Worm (Caenorhabditis elegans) whole organism, mixed stage, embryonic: ENCODE measurements around the gene C08E8.3.

Experiments
- mab-5 ChIP-seq: fragments of 150-350 bp; optimal IDR thresholded peaks from 2 replicates; lab custom pipeline; 2014; ENCODE audit warnings: missing biosample characterization, missing genetic modification characterization
- nhr-28 ChIP-seq: fragments of 150-350 bp; optimal IDR thresholded peaks from 2 replicates; lab custom pipeline; 2014; ENCODE audit warnings: missing biosample characterization, missing genetic modification characterization
- nhr-76 ChIP-seq: sonication (generic microtip); optimal IDR thresholded peaks from 2 replicates; lab custom pipeline; 2017; ENCODE audit warnings: missing biosample characterization, missing genetic modification characterization
- ztf-11 ChIP-seq: fragments of 150-350 bp; optimal IDR thresholded peaks from 2 replicates; lab custom pipeline; 2014; ENCODE audit warnings: missing biosample characterization, missing genetic modification characterization

- TF ChIP-seq nhr-28 (tag; lab: Kevin White, UChicago), result no peak
- TF ChIP-seq ztf-11 (tag; lab: Kevin White, UChicago), result no peak
- TF ChIP-seq mab-5 (tag; lab: Kevin White, UChicago), result no peak
- TF ChIP-seq nhr-76 (tag; lab: Kevin White, UChicago), result no peak
Measured at ce11 chrV:18337643-18338042, 12.3 kb upstream of the C08E8.3 start.
